Worm (Caenorhabditis elegans): Measurements from ENCODE around the gene T22H9.1.

DNA sequence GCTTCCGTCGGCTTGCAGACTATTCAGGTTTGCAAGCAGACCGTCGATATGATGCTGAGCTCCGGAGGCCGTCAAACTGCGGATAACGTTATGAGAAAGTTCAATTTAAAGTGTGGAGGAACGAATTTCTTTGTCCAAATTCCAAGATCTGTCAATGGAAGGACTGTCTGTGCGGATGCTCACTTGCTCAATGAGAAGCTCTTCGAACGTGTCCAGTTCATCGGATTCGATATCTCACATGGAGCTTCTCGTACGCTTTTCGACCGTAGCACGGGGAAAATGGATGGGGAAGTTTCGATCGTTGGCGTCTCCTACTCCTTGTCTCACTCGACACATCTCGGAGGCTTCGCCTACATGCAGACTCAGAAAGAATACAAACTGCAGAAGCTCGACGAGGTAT, 13.6 kb upstream of the T22H9.1 start:
- TF ChIP-seq him-1 (tag; optimal IDR thresholded peaks at IDR 0.05), result no peak
- no peak for TF ChIP-seq dao-5 (tag; optimal IDR thresholded peaks at IDR 0.05)
